In genomic region chrX:9581869-9582268, dm6 we compare ENCODE assay signal across 1 fruit fly cellular context.
A peak's percentile ranks its signal among the peaks of the same experiment; 100 is the strongest.
TF ChIP-seq lines count a peak whose summit lies in the region.

No protein-coding gene starts in this region.

TF ChIP-seq in whole organism, embryonic, 481 proteins besides CTCF, POLR2A, EP300 and RAD21 (continued from another document):
- no peak for TF ChIP-seq seq (GFP tag; IDR thresholded peaks at IDR 0.05; lab: Robert Waterston, UW)
- TF ChIP-seq BEAF-32 (GFP tag; optimal IDR thresholded peaks at IDR 0.05; lab: Kevin White, UChicago), result no peak
- no peak for TF ChIP-seq CG7987 (GFP tag; optimal IDR thresholded peaks at IDR 0.05; lab: Kevin White, UChicago)
- no peak for TF ChIP-seq Dfd (GFP tag; optimal IDR thresholded peaks at IDR 0.05; lab: Kevin White, UChicago)
- peak in 1 of 2 experiments; percentile 39 for TF ChIP-seq Hr78 (GFP tag; optimal IDR thresholded peaks at IDR 0.05; lab: Kevin White, UChicago)
- no peak for TF ChIP-seq CG33557 (GFP tag; optimal IDR thresholded peaks at IDR 0.05; lab: Kevin White, UChicago)
- no peak for TF ChIP-seq bigmax (GFP tag; optimal IDR thresholded peaks at IDR 0.05; lab: Kevin White, UChicago)
- no peak for TF ChIP-seq hb (GFP tag; IDR thresholded peaks at IDR 0.05; lab: Robert Waterston, UW; ENCODE audit: partially characterized antibody)
- TF ChIP-seq CG17612 (GFP tag; IDR thresholded peaks at IDR 0.05; lab: Robert Waterston, UW), result no peak
- no peak for TF ChIP-seq crol (GFP tag; IDR thresholded peaks at IDR 0.05; lab: Robert Waterston, UW)
- TF ChIP-seq CG32767 (GFP tag; IDR thresholded peaks at IDR 0.05; lab: Robert Waterston, UW), result peak; percentile 78
- no peak for TF ChIP-seq scrt (GFP tag; optimal IDR thresholded peaks at IDR 0.05; lab: Kevin White, UChicago)
- TF ChIP-seq Nf-YC (tag; optimal IDR thresholded peaks at IDR 0.05; lab: Kevin White, UChicago), result no peak
- TF ChIP-seq CG11456 (GFP tag; IDR thresholded peaks at IDR 0.05; lab: Robert Waterston, UW), result no peak
- no peak for TF ChIP-seq ham (GFP tag; IDR thresholded peaks at IDR 0.05; lab: Robert Waterston, UW)
- no peak for TF ChIP-seq dmrt11E (tag; optimal IDR thresholded peaks at IDR 0.05; lab: Kevin White, UChicago)
- no peak for TF ChIP-seq CG7556 (GFP tag; optimal IDR thresholded peaks at IDR 0.05; lab: Kevin White, UChicago)
- TF ChIP-seq Lpt (GFP tag; optimal IDR thresholded peaks at IDR 0.05; lab: Kevin White, UChicago), result no peak
- TF ChIP-seq lbe (GFP tag; optimal IDR thresholded peaks at IDR 0.05; lab: Kevin White, UChicago), result no peak
- TF ChIP-seq oc (tag; optimal IDR thresholded peaks at IDR 0.05; lab: Kevin White, UChicago), result no peak
- no peak for TF ChIP-seq CG6272 (GFP tag; IDR thresholded peaks at IDR 0.05; lab: Robert Waterston, UW)
- TF ChIP-seq Gug (GFP tag; IDR thresholded peaks at IDR 0.05; lab: Robert Waterston, UW), result no peak
- no peak for TF ChIP-seq croc (GFP tag; conservative IDR thresholded peaks at IDR 0.05; lab: Robert Waterston, UW)
- TF ChIP-seq CkIIα-i1 (GFP tag; IDR thresholded peaks at IDR 0.05; lab: Robert Waterston, UW), result no peak
- TF ChIP-seq BtbVII (GFP tag; optimal IDR thresholded peaks at IDR 0.05; lab: Kevin White, UChicago), result peak; percentile 68
- peak; percentile 57 for TF ChIP-seq Blimp-1 (GFP tag; optimal IDR thresholded peaks at IDR 0.05; lab: Kevin White, UChicago)
- no peak for TF ChIP-seq CG7745 (tag; optimal IDR thresholded peaks at IDR 0.05; lab: Kevin White, UChicago)
- TF ChIP-seq CG3281 (GFP tag; optimal IDR thresholded peaks at IDR 0.05; lab: Kevin White, UChicago), result no peak
- TF ChIP-seq Atf6 (GFP tag; IDR thresholded peaks at IDR 0.05; lab: Robert Waterston, UW), result no peak
- TF ChIP-seq CG2120 (GFP tag; optimal IDR thresholded peaks at IDR 0.05; lab: Kevin White, UChicago), result no peak
- TF ChIP-seq CG10321 (GFP tag; IDR thresholded peaks at IDR 0.05; lab: Robert Waterston, UW), result no peak
- TF ChIP-seq CG6683 (GFP tag; optimal IDR thresholded peaks at IDR 0.05; lab: Kevin White, UChicago), result no peak
- no peak for TF ChIP-seq zfh1 (GFP tag; IDR thresholded peaks at IDR 0.05; lab: Robert Waterston, UW)
- no peak for TF ChIP-seq dpn (GFP tag; optimal IDR thresholded peaks at IDR 0.05; lab: Kevin White, UChicago)
- no peak for TF ChIP-seq CG14860 (GFP tag; IDR thresholded peaks at IDR 0.05; lab: Robert Waterston, UW; ENCODE audit: partially characterized antibody)
- peak; percentile 74 for TF ChIP-seq ewg (GFP tag; optimal IDR thresholded peaks at IDR 0.05; lab: Kevin White, UChicago)
- TF ChIP-seq Sry-β (GFP tag; optimal IDR thresholded peaks at IDR 0.05; lab: Kevin White, UChicago), result no peak
- no peak for TF ChIP-seq gem (tag; optimal IDR thresholded peaks at IDR 0.05; lab: Kevin White, UChicago)
- TF ChIP-seq Ets65A (GFP tag; lab: Kevin White, UChicago), result no peak
- TF ChIP-seq CG3407 (GFP tag; optimal IDR thresholded peaks at IDR 0.05; lab: Kevin White, UChicago), result no peak
- TF ChIP-seq CG3726 (GFP tag; IDR thresholded peaks at IDR 0.05; lab: Robert Waterston, UW), result no peak
- no peak for TF ChIP-seq CG10959 (GFP tag; IDR thresholded peaks at IDR 0.05; lab: Robert Waterston, UW)
- TF ChIP-seq CG9817 (tag; optimal IDR thresholded peaks at IDR 0.05; lab: Kevin White, UChicago), result no peak
- no peak for TF ChIP-seq CG10462 (GFP tag; optimal IDR thresholded peaks at IDR 0.05; lab: Kevin White, UChicago)
- TF ChIP-seq lov (optimal IDR thresholded peaks at IDR 0.05; lab: Kevin White, UChicago), result no peak
- TF ChIP-seq lov (GFP tag; IDR thresholded peaks at IDR 0.05; lab: Robert Waterston, UW), result no peak
- TF ChIP-seq ash1 (GFP tag; optimal IDR thresholded peaks at IDR 0.05; lab: Kevin White, UChicago), result no peak
- no peak for TF ChIP-seq zen2 (GFP tag; IDR thresholded peaks at IDR 0.05; lab: Robert Waterston, UW; ENCODE audit: partially characterized antibody)
- TF ChIP-seq Poxn (GFP tag; IDR thresholded peaks at IDR 0.05; lab: Robert Waterston, UW), result no peak
- no peak for TF ChIP-seq Bteb2 (GFP tag; optimal IDR thresholded peaks at IDR 0.05; lab: Kevin White, UChicago)
- no peak for TF ChIP-seq lola (GFP tag; optimal IDR thresholded peaks at IDR 0.05; lab: Kevin White, UChicago)
- TF ChIP-seq CG13775 (GFP tag; optimal IDR thresholded peaks at IDR 0.05; lab: Kevin White, UChicago), result no peak
- no peak for TF ChIP-seq toy (GFP tag; IDR thresholded peaks at IDR 0.05; lab: Robert Waterston, UW)
- no peak for TF ChIP-seq Ptx1 (GFP tag; IDR thresholded peaks at IDR 0.05; lab: Robert Waterston, UW)
- TF ChIP-seq hkb (optimal IDR thresholded peaks at IDR 0.05; lab: Kevin White, UChicago), result no peak
- TF ChIP-seq hkb (GFP tag; IDR thresholded peaks at IDR 0.05; lab: Robert Waterston, UW), result no peak
- TF ChIP-seq NFAT (GFP tag; IDR thresholded peaks at IDR 0.05; lab: Robert Waterston, UW), result no peak
- no peak for TF ChIP-seq CG1832 (GFP tag; optimal IDR thresholded peaks at IDR 0.05; lab: Kevin White, UChicago)
- peak; percentile 85 for TF ChIP-seq CG13894 (tag; optimal IDR thresholded peaks at IDR 0.05; lab: Kevin White, UChicago)
- no peak for TF ChIP-seq vnd (GFP tag; IDR thresholded peaks at IDR 0.05; lab: Robert Waterston, UW; ENCODE audit: partially characterized antibody)
- TF ChIP-seq Fer1 (GFP tag; optimal IDR thresholded peaks at IDR 0.05; lab: Kevin White, UChicago), result peak; percentile 4
- no peak for TF ChIP-seq gcm2 (GFP tag; optimal IDR thresholded peaks at IDR 0.05; lab: Kevin White, UChicago)
- no peak for TF ChIP-seq sima (GFP tag; optimal IDR thresholded peaks at IDR 0.05; lab: Kevin White, UChicago)
- no peak for TF ChIP-seq sim (GFP tag; IDR thresholded peaks at IDR 0.05; lab: Robert Waterston, UW)
- TF ChIP-seq trem (tag; optimal IDR thresholded peaks at IDR 0.05; lab: Kevin White, UChicago), result no peak
- TF ChIP-seq D (optimal IDR thresholded peaks at IDR 0.05; lab: Kevin White, UChicago), result no peak
- no peak for TF ChIP-seq D (GFP tag; optimal IDR thresholded peaks at IDR 0.05; lab: Kevin White, UChicago)
- TF ChIP-seq CG34422 (GFP tag; IDR thresholded peaks at IDR 0.05; lab: Robert Waterston, UW), result no peak
- no peak for TF ChIP-seq CG3838 (GFP tag; optimal IDR thresholded peaks at IDR 0.05; lab: Kevin White, UChicago)
- TF ChIP-seq CG13287 (GFP tag; IDR thresholded peaks at IDR 0.05; lab: Robert Waterston, UW; ENCODE audit: partially characterized antibody), result peak; percentile 20; the same call in 1 of the 2 replicates
- no peak for TF ChIP-seq CG13123 (GFP tag; optimal IDR thresholded peaks at IDR 0.05; lab: Kevin White, UChicago)
- peak; percentile 28 for TF ChIP-seq nau (GFP tag; optimal IDR thresholded peaks at IDR 0.05; lab: Kevin White, UChicago)
- TF ChIP-seq chif (GFP tag; optimal IDR thresholded peaks at IDR 0.05; lab: Kevin White, UChicago), result no peak
- no peak for TF ChIP-seq NC2α (GFP tag; optimal IDR thresholded peaks at IDR 0.05; lab: Kevin White, UChicago)
- TF ChIP-seq HLHmδ (GFP tag; optimal IDR thresholded peaks at IDR 0.05; lab: Kevin White, UChicago), result no peak
- TF ChIP-seq gt (GFP tag; IDR thresholded peaks at IDR 0.05; lab: Robert Waterston, UW), result no peak
- no peak for TF ChIP-seq CG34224 (GFP tag; IDR thresholded peaks at IDR 0.05; lab: Robert Waterston, UW; ENCODE audit: partially characterized antibody)
- TF ChIP-seq CG4328 (GFP tag; optimal IDR thresholded peaks at IDR 0.05; lab: Kevin White, UChicago), result no peak
- TF ChIP-seq abd-A (tag; optimal IDR thresholded peaks at IDR 0.05; lab: Kevin White, UChicago), result peak; percentile 96
- 0 out of 2 replicates have a peak, but pooled peaks have one; percentile 8 for TF ChIP-seq CG9932 (GFP tag; IDR thresholded peaks at IDR 0.05; lab: Robert Waterston, UW)
- TF ChIP-seq E2f1 (GFP tag; IDR thresholded peaks at IDR 0.05; lab: Robert Waterston, UW), result no peak
- no peak for TF ChIP-seq sc (optimal IDR thresholded peaks at IDR 0.05; lab: Kevin White, UChicago)
- no peak for TF ChIP-seq sc (GFP tag; optimal IDR thresholded peaks at IDR 0.05; lab: Kevin White, UChicago)
- TF ChIP-seq CG7271 (tag; optimal IDR thresholded peaks at IDR 0.05; lab: Kevin White, UChicago), result no peak
- TF ChIP-seq otp (GFP tag; IDR thresholded peaks at IDR 0.05; lab: Robert Waterston, UW), result no peak
- no peak for TF ChIP-seq CG14050 (GFP tag; IDR thresholded peaks at IDR 0.05; lab: Robert Waterston, UW)
- no peak for TF ChIP-seq repo (GFP tag; optimal IDR thresholded peaks at IDR 0.05; lab: Kevin White, UChicago)
- TF ChIP-seq grn (GFP tag; optimal IDR thresholded peaks at IDR 0.05; lab: Kevin White, UChicago), result no peak
- peak; percentile 95 for TF ChIP-seq cg (GFP tag; optimal IDR thresholded peaks at IDR 0.05; lab: Kevin White, UChicago)
- no peak for TF ChIP-seq pb (GFP tag; optimal IDR thresholded peaks at IDR 0.05; lab: Kevin White, UChicago)
- peak; percentile 71 for TF ChIP-seq Med (GFP tag; lab: Kevin White, UChicago)
- no peak for TF ChIP-seq CG2712 (tag; optimal IDR thresholded peaks at IDR 0.05; lab: Kevin White, UChicago)
- peak; percentile 30; the same call in 1 of the 2 replicates for TF ChIP-seq Bgb (GFP tag; IDR thresholded peaks at IDR 0.05; lab: Robert Waterston, UW; ENCODE audit: partially characterized antibody)
- no peak for TF ChIP-seq CG12071 (GFP tag; optimal IDR thresholded peaks at IDR 0.05; lab: Kevin White, UChicago)
- no peak for TF ChIP-seq sqz (GFP tag; optimal IDR thresholded peaks at IDR 0.05; lab: Kevin White, UChicago)
- TF ChIP-seq Side (GFP tag; optimal IDR thresholded peaks at IDR 0.05; lab: Kevin White, UChicago), result no peak
- no peak for TF ChIP-seq aop (GFP tag; IDR thresholded peaks at IDR 0.05; lab: Robert Waterston, UW)
- no peak for TF ChIP-seq CG17328 (GFP tag; IDR thresholded peaks at IDR 0.05; lab: Robert Waterston, UW)
- TF ChIP-seq CG18619 (GFP tag; optimal IDR thresholded peaks at IDR 0.05; lab: Kevin White, UChicago), result no peak
- no peak for TF ChIP-seq Sox102F (GFP tag; optimal IDR thresholded peaks at IDR 0.05; lab: Kevin White, UChicago)
- no peak for TF ChIP-seq CG12299 (tag; optimal IDR thresholded peaks at IDR 0.05; lab: Kevin White, UChicago)
- TF ChIP-seq unc-4 (GFP tag; IDR thresholded peaks at IDR 0.05; lab: Robert Waterston, UW; ENCODE audit: partially characterized antibody), result peak; percentile 39; the same call in 1 of the 2 replicates
- TF ChIP-seq CG17361 (GFP tag; IDR thresholded peaks at IDR 0.05; lab: Robert Waterston, UW), result no peak
- no peak for TF ChIP-seq ro (GFP tag; IDR thresholded peaks at IDR 0.05; lab: Robert Waterston, UW)
- TF ChIP-seq CG15479 (GFP tag; optimal IDR thresholded peaks at IDR 0.05; lab: Kevin White, UChicago), result no peak
- no peak for TF ChIP-seq CG18764 (GFP tag; optimal IDR thresholded peaks at IDR 0.05; lab: Kevin White, UChicago)
- no peak for TF ChIP-seq CG8944 (GFP tag; optimal IDR thresholded peaks at IDR 0.05; lab: Kevin White, UChicago)
- TF ChIP-seq CG6765 (GFP tag; optimal IDR thresholded peaks at IDR 0.05; lab: Kevin White, UChicago), result peak; percentile 14
- TF ChIP-seq Sry-δ (GFP tag; optimal IDR thresholded peaks at IDR 0.05; lab: Kevin White, UChicago), result no peak
- TF ChIP-seq CG8478 (optimal IDR thresholded peaks at IDR 0.05; lab: Kevin White, UChicago), result peak; percentile 52
- no peak for TF ChIP-seq bcd (GFP tag; optimal IDR thresholded peaks at IDR 0.05; lab: Kevin White, UChicago)
- TF ChIP-seq crc (GFP tag; optimal IDR thresholded peaks at IDR 0.05; lab: Kevin White, UChicago), result no peak
- no peak for TF ChIP-seq YL-1 (GFP tag; optimal IDR thresholded peaks at IDR 0.05; lab: Kevin White, UChicago)
- TF ChIP-seq da (GFP tag; optimal IDR thresholded peaks at IDR 0.05; lab: Kevin White, UChicago), result no peak
- no peak for TF ChIP-seq CG8359 (GFP tag; optimal IDR thresholded peaks at IDR 0.05; lab: Kevin White, UChicago; ENCODE audit: borderline replicate concordance)
